Worm (Caenorhabditis elegans) whole organism, L4/young adult: ENCODE data around the gene ZK1307.8.

Experiments
- W03F9.2 ChIP-seq: fragments of 150-350 bp; optimal IDR thresholded peaks from 2 replicates; lab custom pipeline; 2014; ENCODE audit warnings: missing biosample characterization, missing genetic modification characterization
- dao-5 ChIP-seq: sonication (generic microtip); optimal IDR thresholded peaks from 2 replicates; lab custom pipeline; 2016; ENCODE audit warnings: missing genotype, missing genetic modification characterization, moderate library complexity, missing compliant biosample characterization
- him-1 ChIP-seq: sonication (generic microtip); optimal IDR thresholded peaks from 2 replicates; lab custom pipeline; 2016; ENCODE audit warnings: missing genotype, missing genetic modification reagents, missing genetic modification characterization, missing compliant biosample characterization

ce11 chrII:9617902-9618245 lies 6.5 kb upstream of the ZK1307.8 start:
- TF ChIP-seq him-1 (tag; lab: Kevin White, UChicago): no peak
- no peak for TF ChIP-seq W03F9.2
- no peak for TF ChIP-seq dao-5 (tag; lab: Kevin White, UChicago)
